Worm (Caenorhabditis elegans) whole organism, early embryonic: ENCODE data around the gene lgc-53.

Experiments used
- B0310.2 ChIP-seq: sonication (generic microtip); optimal IDR thresholded peaks from 2 replicates; lab custom pipeline; 2016; ENCODE audit warnings: mild to moderate bottlenecking, missing genetic modification characterization, missing compliant biosample characterization
- aly-1 ChIP-seq: sonication (generic microtip); optimal IDR thresholded peaks from 2 replicates; lab custom pipeline; 2016; ENCODE audit warnings: missing genetic modification characterization, missing compliant biosample characterization
- ama-1 ChIP-seq: fragments of 150-350 bp; optimal IDR thresholded peaks from 2 replicates; lab custom pipeline; 2014
- ceh-36 ChIP-seq: sonication (generic microtip); optimal IDR thresholded peaks from 2 replicates; lab custom pipeline; 2016; ENCODE audit warnings: missing genetic modification characterization, inconsistent platforms, missing compliant biosample characterization
- flt-1 ChIP-seq: fragments of 200-800 bp; sonication (Bioruptor generic); IDR thresholded peaks from 2 replicates; pipeline ENCODE4 v1.3.6; 2022; ENCODE audit warnings: missing genetic modification characterization, missing compliant biosample characterization
- hmg-4 ChIP-seq: fragments of 200-800 bp; sonication (Bioruptor generic); optimal IDR thresholded peaks from 2 replicates; lab custom pipeline; 2018; ENCODE audit warnings: mild to moderate bottlenecking, missing genetic modification characterization, missing compliant biosample characterization
- scrt-1 ChIP-seq: fragments of 200-800 bp; sonication (Bioruptor generic); IDR thresholded peaks from 2 replicates; pipeline ENCODE4 v1.3.6; 2022; ENCODE audit warnings: missing genetic modification characterization, missing compliant biosample characterization
- sea-1 ChIP-seq: fragments of 200-800 bp; sonication (Bioruptor generic); conservative IDR thresholded peaks from 2 replicates; pipeline ENCODE4 v1.3.6; 2022; ENCODE audit warnings: missing genetic modification characterization, missing compliant biosample characterization
- tbx-11 ChIP-seq: fragments of 200-800 bp; sonication (Bioruptor generic); IDR thresholded peaks from 2 replicates; pipeline ENCODE4 v1.3.6; 2022; ENCODE audit warnings: missing genetic modification characterization, missing compliant biosample characterization
- tra-4 ChIP-seq: sonication (generic microtip); optimal IDR thresholded peaks from 2 replicates; lab custom pipeline; 2017; ENCODE audit warnings: missing genetic modification characterization, missing compliant biosample characterization

ce11 chrX:16737478-16737877, 26.0 kb downstream of the lgc-53 start:
- TF ChIP-seq tra-4 (tag; lab: Kevin White, UChicago) (no peak), sea-1 (GFP tag; lab: Robert Waterston, UW) (no peak), ama-1 (lab: Kevin White, UChicago) (no peak), scrt-1 (no peak), aly-1 (tag; lab: Kevin White, UChicago) (no peak), ceh-36 (tag; lab: Kevin White, UChicago) (no peak), hmg-4 (GFP tag; lab: Kevin White, UChicago) (no peak), tbx-11 (GFP tag; lab: Robert Waterston, UW) (no peak), flt-1 (GFP tag; lab: Robert Waterston, UW) (no peak), B0310.2 (tag; lab: Kevin White, UChicago) (no peak)
